Worm (Caenorhabditis elegans) whole organism, L1 larva: ENCODE measurements around the gene T06D4.2.

Experiments
- aha-1 ChIP-seq: fragments of 150-350 bp; optimal IDR thresholded peaks from 2 replicates; lab custom pipeline; 2014; ENCODE audit warnings: missing biosample characterization, missing genetic modification characterization
- alr-1 ChIP-seq: fragments of 200-800 bp; sonication (Bioruptor generic); optimal IDR thresholded peaks from 2 replicates; lab custom pipeline; 2018; ENCODE audit warnings: borderline replicate concordance, mild to moderate bottlenecking, missing genetic modification characterization, missing compliant biosample characterization
- ama-1 ChIP-seq: fragments of 150-350 bp; optimal IDR thresholded peaks from 2 replicates; lab custom pipeline; 2014
- ceh-82 ChIP-seq, 3 experiments: fragments of 150-350 bp in 1 of 3; sonication (generic microtip) in 2 of 3; optimal IDR thresholded peaks; 2 replicates each; lab custom pipeline; 2014 to 2017; ENCODE audit warnings: missing biosample characterization in 3 of 3, missing genetic modification characterization in 3 of 3
- fos-1 ChIP-seq: fragments of 150-350 bp; optimal IDR thresholded peaks from 2 replicates; lab custom pipeline; 2014; ENCODE audit warnings: missing biosample characterization, missing genetic modification characterization
- lir-3 ChIP-seq: sonication (generic microtip); optimal IDR thresholded peaks from 2 replicates; lab custom pipeline; 2016; ENCODE audit warnings: mild to moderate bottlenecking, missing genetic modification characterization, moderate library complexity, missing compliant biosample characterization; ENCODE audit not compliant: poor library complexity
- lsy-2 ChIP-seq, 2 experiments: fragments of 150-350 bp; optimal IDR thresholded peaks; 2 replicates each; lab custom pipeline; 2014; ENCODE audit warnings: missing biosample characterization in 2 of 2, missing genetic modification characterization in 2 of 2
- nhr-12 ChIP-seq: sonication (generic microtip); optimal IDR thresholded peaks from 2 replicates; lab custom pipeline; 2017; ENCODE audit warnings: missing biosample characterization, missing genetic modification characterization
- nhr-84 ChIP-seq: sonication (generic microtip); optimal IDR thresholded peaks from 2 replicates; lab custom pipeline; 2017; ENCODE audit warnings: missing biosample characterization, missing genetic modification characterization
- skn-1 ChIP-seq: fragments of 150-350 bp; optimal IDR thresholded peaks from 2 replicates; lab custom pipeline; 2014; ENCODE audit warnings: missing biosample characterization, missing genetic modification characterization
- unc-130 ChIP-seq: fragments of 150-350 bp; optimal IDR thresholded peaks from 2 replicates; lab custom pipeline; 2017; ENCODE audit warnings: missing biosample characterization, missing genetic modification characterization, inconsistent platforms
- zag-1 ChIP-seq: fragments of 150-350 bp; optimal IDR thresholded peaks from 2 replicates; lab custom pipeline; 2014; ENCODE audit warnings: missing biosample characterization, missing genetic modification characterization
- zip-4 ChIP-seq: fragments of 200-800 bp; sonication (Bioruptor generic); optimal IDR thresholded peaks from 2 replicates; lab custom pipeline; 2018; ENCODE audit warnings: mild to moderate bottlenecking, missing genetic modification characterization, moderate library complexity, missing compliant biosample characterization

- no peak for TF ChIP-seq lir-3 (tag; lab: Kevin White, UChicago)
- TF ChIP-seq zip-4 (GFP tag; lab: Kevin White, UChicago) = no peak
- TF ChIP-seq ama-1 (lab: Kevin White, UChicago) = no peak
- TF ChIP-seq ceh-82 (tag; optimal IDR thresholded peaks at IDR 0.05; lab: Kevin White, UChicago) = no peak
- TF ChIP-seq zag-1 (tag; lab: Kevin White, UChicago) = no peak
- TF ChIP-seq aha-1 (tag; lab: Kevin White, UChicago) = no peak
- TF ChIP-seq fos-1 = no peak
- no peak for TF ChIP-seq nhr-12 (tag; lab: Kevin White, UChicago)
- TF ChIP-seq skn-1 (tag; lab: Kevin White, UChicago) = no peak
- TF ChIP-seq unc-130 (tag; lab: Kevin White, UChicago) = no peak
- no peak for TF ChIP-seq alr-1 (tag; lab: Kevin White, UChicago)
- no peak for TF ChIP-seq nhr-84 (tag; lab: Kevin White, UChicago)
- no peak for TF ChIP-seq lsy-2 (tag; optimal IDR thresholded peaks at IDR 0.05; lab: Kevin White, UChicago)
Observed at ce11 chrII:3381510-3381909, 4.2 kb downstream of the T06D4.2 start, which contains the start of gene T06D4.1.
